Fruit fly (Drosophila melanogaster) whole organism, embryonic: ENCODE data around the gene AstA-R1.

Source experiments
- Adf1 ChIP-seq: fragments of 200-800 bp; sonication (Bioruptor generic); IDR thresholded peaks from 2 replicates; pipeline ENCODE4 v1.3.6; 2022; ENCODE audit warnings: missing biosample characterization, missing genetic modification characterization
- CG11456 ChIP-seq: fragments of 200-800 bp; sonication (Bioruptor generic); IDR thresholded peaks from 3 replicates; pipeline ENCODE4 v1.3.6; 2022; ENCODE audit warnings: missing biosample characterization, missing genetic modification characterization
- CG11504 ChIP-seq: fragments of 200-800 bp; sonication (Bioruptor generic); optimal IDR thresholded peaks from 3 replicates; lab custom pipeline; 2019; ENCODE audit warnings: missing biosample characterization, mild to moderate bottlenecking, missing genetic modification characterization, moderate library complexity
- CG17612 ChIP-seq: fragments of 200-800 bp; sonication (Bioruptor generic); IDR thresholded peaks from 2 replicates; pipeline ENCODE4 v1.3.6; 2022; ENCODE audit warnings: missing biosample characterization, missing genetic modification characterization
- CG18476 ChIP-seq: fragments of 200-800 bp; sonication (Bioruptor generic); optimal IDR thresholded peaks from 2 replicates; lab custom pipeline; 2016; ENCODE audit warnings: missing biosample characterization, mild to moderate bottlenecking, missing genetic modification characterization
- CG2129 ChIP-seq: fragments of 200-800 bp; sonication (Bioruptor generic); IDR thresholded peaks from 2 replicates; pipeline ENCODE4 v1.3.6; 2022; ENCODE audit warnings: missing biosample characterization, missing genetic modification characterization; ENCODE audit not compliant: partially characterized antibody
- CG3163 ChIP-seq: fragments of 200-800 bp; sonication (Bioruptor generic); optimal IDR thresholded peaks from 3 replicates; lab custom pipeline; 2016; ENCODE audit warnings: missing biosample characterization, missing genetic modification characterization
- CG33213 ChIP-seq: fragments of 200-800 bp; sonication (Bioruptor generic); optimal IDR thresholded peaks from 3 replicates; lab custom pipeline; 2016; ENCODE audit warnings: missing biosample characterization, missing genetic modification characterization
- CG4360 ChIP-seq: fragments of 200-800 bp; sonication (Bioruptor generic); IDR thresholded peaks from 2 replicates; pipeline ENCODE4 v1.3.6; 2022; ENCODE audit warnings: missing biosample characterization, missing genetic modification characterization
- CG4707 ChIP-seq: fragments of 200-800 bp; sonication (Bioruptor generic); optimal IDR thresholded peaks from 2 replicates; lab custom pipeline; 2018; ENCODE audit warnings: missing biosample characterization, mild to moderate bottlenecking, missing genetic modification characterization, moderate library complexity
- CG5245 ChIP-seq: fragments of 200-800 bp; sonication (Bioruptor generic); optimal IDR thresholded peaks from 3 replicates; lab custom pipeline; 2016; ENCODE audit warnings: missing biosample characterization, missing genetic modification characterization
- CG6683 ChIP-seq: fragments of 200-800 bp; sonication (Bioruptor generic); optimal IDR thresholded peaks from 2 replicates; lab custom pipeline; 2017; ENCODE audit warnings: missing biosample characterization, mild to moderate bottlenecking, missing genetic modification characterization, missing genetic modification reagents
- CG6765 ChIP-seq: fragments of 200-800 bp; sonication (Bioruptor generic); optimal IDR thresholded peaks from 3 replicates; lab custom pipeline; 2017; ENCODE audit warnings: missing biosample characterization, mild to moderate bottlenecking, missing genetic modification characterization
- CG8281 ChIP-seq: fragments of 200-800 bp; sonication (Bioruptor generic); optimal IDR thresholded peaks from 2 replicates; lab custom pipeline; 2018; ENCODE audit warnings: missing biosample characterization, mild to moderate bottlenecking, missing genetic modification characterization, moderate library complexity
- CG8944 ChIP-seq: fragments of 200-800 bp; sonication (Bioruptor generic); optimal IDR thresholded peaks from 3 replicates; lab custom pipeline; 2016; ENCODE audit warnings: missing biosample characterization, missing genetic modification characterization
- CG9215 ChIP-seq: fragments of 200-800 bp; sonication (Bioruptor generic); IDR thresholded peaks from 2 replicates; pipeline ENCODE4 v1.3.6; 2022; ENCODE audit warnings: missing biosample characterization, missing genetic modification characterization
- CG9876 ChIP-seq: fragments of 200-800 bp; sonication (Bioruptor generic); optimal IDR thresholded peaks from 2 replicates; lab custom pipeline; 2016; ENCODE audit warnings: missing biosample characterization, missing genetic modification characterization
- Dek ChIP-seq: fragments of 200-800 bp; sonication (Bioruptor generic); optimal IDR thresholded peaks from 3 replicates; lab custom pipeline; 2019; ENCODE audit warnings: missing biosample characterization, mild to moderate bottlenecking, missing genetic modification characterization, moderate library complexity
- E2f1 ChIP-seq: fragments of 200-800 bp; sonication (Bioruptor generic); IDR thresholded peaks from 2 replicates; pipeline ENCODE4 v1.3.6; 2022; ENCODE audit warnings: missing biosample characterization, missing genetic modification characterization
- Elba2 ChIP-seq: fragments of 200-800 bp; sonication (Bioruptor generic); optimal IDR thresholded peaks from 3 replicates; lab custom pipeline; 2016; ENCODE audit warnings: missing biosample characterization, missing genetic modification characterization
- HmgZ ChIP-seq: fragments of 200-800 bp; sonication (Bioruptor generic); optimal IDR thresholded peaks from 2 replicates; lab custom pipeline; 2018; ENCODE audit warnings: missing biosample characterization, mild to moderate bottlenecking, missing genetic modification characterization
- Hmx ChIP-seq: fragments of 200-800 bp; sonication (Bioruptor generic); optimal IDR thresholded peaks from 2 replicates; lab custom pipeline; 2016; ENCODE audit warnings: missing biosample characterization, missing genetic modification characterization
- Max ChIP-seq: fragments of 200-800 bp; sonication (Bioruptor generic); optimal IDR thresholded peaks from 2 replicates; lab custom pipeline; 2016; ENCODE audit warnings: missing biosample characterization, mild to moderate bottlenecking, missing genetic modification characterization
- Oli ChIP-seq: fragments of 200-800 bp; sonication (Bioruptor generic); optimal IDR thresholded peaks from 2 replicates; lab custom pipeline; 2018; ENCODE audit warnings: missing biosample characterization, mild to moderate bottlenecking, missing genetic modification characterization, moderate library complexity
- Ptx1 ChIP-seq: fragments of 200-800 bp; sonication (Bioruptor generic); IDR thresholded peaks from 2 replicates; pipeline ENCODE4 v1.3.6; 2022; ENCODE audit warnings: missing biosample characterization, missing genetic modification characterization
- Taf1 ChIP-seq: fragments of 200-800 bp; sonication (Bioruptor generic); IDR thresholded peaks from 2 replicates; pipeline ENCODE4 v1.3.6; 2022; ENCODE audit warnings: missing biosample characterization, missing genetic modification characterization
- Trl ChIP-seq, 3 experiments: fragments of >200 bp in 2 of 3; fragments of 200-800 bp in 1 of 3; sonication (Bioruptor generic) in 1 of 3; optimal IDR thresholded peaks; 2 replicates in 1 of 3; 3 replicates in 2 of 3; lab custom pipeline; 2016 to 2017; ENCODE audit warnings: missing biosample characterization in 1 of 3, missing genetic modification characterization in 1 of 3
- Usf ChIP-seq: fragments of 200-800 bp; sonication (Bioruptor generic); optimal IDR thresholded peaks from 2 replicates; lab custom pipeline; 2017; ENCODE audit warnings: missing genotype, missing biosample characterization, missing genetic modification characterization
- Xrp1 ChIP-seq: fragments of 200-800 bp; sonication (Bioruptor generic); IDR thresholded peaks from 2 replicates; pipeline ENCODE4 v1.3.6; 2022; ENCODE audit warnings: missing biosample characterization, missing genetic modification characterization
- ab ChIP-seq: fragments of 200-800 bp; sonication (Bioruptor generic); optimal IDR thresholded peaks from 2 replicates; lab custom pipeline; 2016; ENCODE audit warnings: missing biosample characterization, missing genetic modification characterization
- chinmo ChIP-seq: fragments of 200-800 bp; sonication (Bioruptor generic); IDR thresholded peaks from 4 replicates; pipeline ENCODE4 v1.3.6; 2022; ENCODE audit warnings: missing biosample characterization, missing genetic modification characterization; ENCODE audit not compliant: partially characterized antibody
- chn ChIP-seq: fragments of 200-800 bp; sonication (Bioruptor generic); optimal IDR thresholded peaks from 2 replicates; lab custom pipeline; 2016; ENCODE audit warnings: missing biosample characterization, missing genetic modification characterization
- en ChIP-seq: fragments of 200-800 bp; sonication (Bioruptor generic); optimal IDR thresholded peaks from 2 replicates; lab custom pipeline; 2016; ENCODE audit warnings: missing biosample characterization, missing genetic modification characterization
- exex ChIP-seq: fragments of 200-800 bp; sonication (Bioruptor generic); optimal IDR thresholded peaks from 4 replicates; lab custom pipeline; 2018; ENCODE audit warnings: missing biosample characterization, mild to moderate bottlenecking, missing genetic modification characterization, moderate library complexity
- fd102C ChIP-seq: fragments of 200-800 bp; sonication (Bioruptor generic); optimal IDR thresholded peaks from 2 replicates; lab custom pipeline; 2018; ENCODE audit warnings: missing biosample characterization, mild to moderate bottlenecking, missing genetic modification characterization, moderate library complexity
- gsb ChIP-seq: fragments of 200-800 bp; sonication (Bioruptor generic); IDR thresholded peaks from 2 replicates; pipeline ENCODE4 v1.3.6; 2022; ENCODE audit warnings: missing biosample characterization, missing genetic modification characterization
- ham ChIP-seq: fragments of 200-800 bp; sonication (Bioruptor generic); IDR thresholded peaks from 2 replicates; pipeline ENCODE4 v1.3.6; 2022; ENCODE audit warnings: missing biosample characterization, missing genetic modification characterization
- oc ChIP-seq: fragments of 200-800 bp; sonication (Bioruptor generic); optimal IDR thresholded peaks from 2 replicates; lab custom pipeline; 2018; ENCODE audit warnings: missing biosample characterization, mild to moderate bottlenecking, missing genetic modification characterization, moderate library complexity
- pfk ChIP-seq: fragments of 200-800 bp; sonication (Bioruptor generic); optimal IDR thresholded peaks from 2 replicates; lab custom pipeline; 2018; ENCODE audit warnings: missing biosample characterization, mild to moderate bottlenecking, missing genetic modification characterization, moderate library complexity
- pho ChIP-seq: fragments of 200-800 bp; sonication (Bioruptor generic); optimal IDR thresholded peaks from 2 replicates; lab custom pipeline; 2016; ENCODE audit warnings: missing biosample characterization, missing genetic modification characterization
- pita ChIP-seq: fragments of 200-800 bp; sonication (Bioruptor generic); optimal IDR thresholded peaks from 2 replicates; lab custom pipeline; 2017; ENCODE audit warnings: missing biosample characterization, mild to moderate bottlenecking, missing genetic modification characterization
- sr ChIP-seq: fragments of 200-800 bp; sonication (Bioruptor generic); IDR thresholded peaks from 3 replicates; pipeline ENCODE4 v1.3.6; 2022; ENCODE audit warnings: missing biosample characterization, missing genetic modification characterization
- tio ChIP-seq: fragments of 200-800 bp; sonication (Bioruptor generic); optimal IDR thresholded peaks from 2 replicates; lab custom pipeline; 2017; ENCODE audit warnings: missing biosample characterization, missing genetic modification characterization, inconsistent platforms
- toy ChIP-seq: fragments of 200-800 bp; sonication (Bioruptor generic); IDR thresholded peaks from 2 replicates; pipeline ENCODE4 v1.3.6; 2022; ENCODE audit warnings: missing biosample characterization, missing genetic modification characterization
- zf30C ChIP-seq: fragments of 200-800 bp; sonication (Bioruptor generic); optimal IDR thresholded peaks from 3 replicates; lab custom pipeline; 2018; ENCODE audit warnings: missing biosample characterization, mild to moderate bottlenecking, missing genetic modification characterization

AstA-R1 gene

DNA sequence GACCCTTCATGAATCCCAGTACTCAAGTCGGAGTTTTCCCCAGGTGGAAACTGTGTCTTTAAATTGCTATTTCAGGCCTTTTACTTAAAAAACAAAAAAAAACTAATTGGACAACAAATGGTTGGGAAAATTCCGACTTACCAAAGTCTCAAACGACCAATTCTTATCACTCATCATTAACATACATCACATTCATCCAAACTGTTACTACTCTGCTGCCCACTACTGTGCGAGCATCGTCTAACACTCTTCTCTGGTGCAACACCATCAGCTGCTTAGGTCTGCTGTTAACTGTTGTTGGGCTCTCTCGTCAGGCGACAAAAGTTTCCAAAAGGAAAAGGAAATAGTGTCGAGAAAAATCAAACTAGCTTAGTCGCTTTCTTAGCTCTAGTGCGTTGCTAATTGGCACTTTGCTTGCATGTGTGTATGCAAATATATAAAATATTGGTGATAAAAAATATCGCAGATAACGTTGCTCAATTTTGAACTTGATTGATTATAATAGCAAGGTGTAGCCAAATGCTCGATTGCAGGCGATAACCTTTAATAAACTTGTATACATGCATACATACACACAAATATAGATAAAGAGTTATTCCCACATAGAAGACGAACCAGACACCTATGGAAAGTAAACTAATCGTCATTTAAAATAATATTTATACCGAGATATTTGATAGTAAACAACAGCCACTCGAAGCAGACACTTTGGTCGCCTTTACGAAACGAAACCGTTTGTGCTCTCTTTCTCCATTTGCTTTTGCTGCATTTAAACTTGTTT lies 119.8 kb downstream of the AstA-R1 start (continued):
- no peak for TF ChIP-seq Hmx (GFP tag; lab: Kevin White, UChicago)
- no peak for TF ChIP-seq ab (GFP tag; lab: Kevin White, UChicago)
- TF ChIP-seq oc = no peak
- TF ChIP-seq CG8944 (GFP tag; lab: Kevin White, UChicago) = peak; percentile 8
- TF ChIP-seq pfk (GFP tag; lab: Kevin White, UChicago) = no peak
- no peak for TF ChIP-seq CG17612 (GFP tag; lab: Robert Waterston, UW)
- no peak for TF ChIP-seq Taf1
- peak; percentile 4 for TF ChIP-seq CG4707 (GFP tag; lab: Kevin White, UChicago)
- TF ChIP-seq CG9876 (GFP tag; lab: Kevin White, UChicago) = no peak
- TF ChIP-seq CG9215 (GFP tag; lab: Robert Waterston, UW) = no peak
- TF ChIP-seq HmgZ (tag; lab: Kevin White, UChicago) = peak; percentile 11
- TF ChIP-seq en (GFP tag; lab: Kevin White, UChicago) = no peak
- TF ChIP-seq CG33213 (GFP tag; lab: Kevin White, UChicago) = no peak
- no peak for TF ChIP-seq ham (GFP tag; lab: Robert Waterston, UW)
- no peak for TF ChIP-seq CG6683 (GFP tag; lab: Kevin White, UChicago)
- peak; percentile 74 for TF ChIP-seq CG11504 (tag; lab: Kevin White, UChicago)
- TF ChIP-seq Max (GFP tag; lab: Kevin White, UChicago) = no peak
- TF ChIP-seq chn (GFP tag; lab: Kevin White, UChicago) = peak; percentile 69

DNA sequence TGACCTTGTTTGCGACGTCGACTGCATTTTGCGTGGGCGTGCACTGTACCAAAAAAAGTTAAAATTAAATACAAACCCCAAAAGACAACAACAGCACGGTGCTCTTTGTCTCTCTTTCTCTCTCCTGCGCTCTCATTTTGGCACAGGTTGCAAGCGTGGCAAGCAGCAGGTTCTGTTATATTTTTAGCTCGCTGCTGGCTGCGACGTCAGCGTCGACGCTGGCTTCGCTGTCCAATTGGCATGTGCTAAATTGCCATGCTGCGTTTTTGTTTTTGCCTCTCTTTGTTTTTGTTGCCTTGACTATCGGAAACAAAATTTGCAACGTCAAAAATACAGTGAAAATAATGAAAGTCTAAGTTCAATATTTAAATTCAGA lies 120.4 kb downstream of the AstA-R1 start:
- peak; percentile 73 for TF ChIP-seq zf30C (GFP tag; lab: Kevin White, UChicago)
- peak; percentile 42 for TF ChIP-seq CG3163 (GFP tag; lab: Kevin White, UChicago)
- TF ChIP-seq CG5245 (GFP tag; lab: Kevin White, UChicago) = no peak
- TF ChIP-seq gsb (GFP tag; lab: Robert Waterston, UW) = no peak
- peak in 1 of 2 experiments; percentile 74 for TF ChIP-seq Trl (optimal IDR thresholded peaks at IDR 0.05; lab: Kevin White, UChicago)
- no peak for TF ChIP-seq Trl (GFP tag; optimal IDR thresholded peaks at IDR 0.05; lab: Kevin White, UChicago)
- TF ChIP-seq Usf (GFP tag; lab: Kevin White, UChicago) = no peak
- no peak; the same call in 2 of the 3 replicates for TF ChIP-seq sr (GFP tag; lab: Robert Waterston, UW)
- no peak for TF ChIP-seq pho (GFP tag; lab: Kevin White, UChicago)
- TF ChIP-seq Xrp1 = no peak
- no peak for TF ChIP-seq CG6765 (GFP tag; lab: Kevin White, UChicago)
- no peak for TF ChIP-seq E2f1 (GFP tag; lab: Robert Waterston, UW)
- 0 out of 4 replicates have a peak, but pooled peaks have one; percentile 44 for TF ChIP-seq chinmo (GFP tag; lab: Robert Waterston, UW)
- no peak for TF ChIP-seq Ptx1
- no peak for TF ChIP-seq Oli (tag; lab: Kevin White, UChicago)
- TF ChIP-seq CG11456 (GFP tag; lab: Robert Waterston, UW) = no peak
- TF ChIP-seq CG8281 (tag; lab: Kevin White, UChicago) = no peak
- no peak for TF ChIP-seq fd102C (GFP tag; lab: Kevin White, UChicago)
- peak; percentile 87 for TF ChIP-seq Adf1 (GFP tag; lab: Robert Waterston, UW)
- no peak for TF ChIP-seq toy (GFP tag; lab: Robert Waterston, UW)
- TF ChIP-seq exex (tag; lab: Kevin White, UChicago) = no peak
- no peak for TF ChIP-seq Dek (tag; lab: Kevin White, UChicago)
- TF ChIP-seq pita (GFP tag; lab: Kevin White, UChicago) = no peak
- TF ChIP-seq CG18476 (GFP tag; lab: Kevin White, UChicago) = no peak
- no peak for TF ChIP-seq tio (GFP tag; lab: Kevin White, UChicago)
- TF ChIP-seq Max (GFP tag; lab: Kevin White, UChicago) = no peak
- TF ChIP-seq CG4360 (GFP tag; lab: Robert Waterston, UW) = peak; percentile 74
- TF ChIP-seq Elba2 (GFP tag; lab: Kevin White, UChicago) = peak; percentile 80
- TF ChIP-seq CG2129 = no peak
